Fruit fly (Drosophila melanogaster): Measurements from ENCODE around the gene CG7715.

DNA sequence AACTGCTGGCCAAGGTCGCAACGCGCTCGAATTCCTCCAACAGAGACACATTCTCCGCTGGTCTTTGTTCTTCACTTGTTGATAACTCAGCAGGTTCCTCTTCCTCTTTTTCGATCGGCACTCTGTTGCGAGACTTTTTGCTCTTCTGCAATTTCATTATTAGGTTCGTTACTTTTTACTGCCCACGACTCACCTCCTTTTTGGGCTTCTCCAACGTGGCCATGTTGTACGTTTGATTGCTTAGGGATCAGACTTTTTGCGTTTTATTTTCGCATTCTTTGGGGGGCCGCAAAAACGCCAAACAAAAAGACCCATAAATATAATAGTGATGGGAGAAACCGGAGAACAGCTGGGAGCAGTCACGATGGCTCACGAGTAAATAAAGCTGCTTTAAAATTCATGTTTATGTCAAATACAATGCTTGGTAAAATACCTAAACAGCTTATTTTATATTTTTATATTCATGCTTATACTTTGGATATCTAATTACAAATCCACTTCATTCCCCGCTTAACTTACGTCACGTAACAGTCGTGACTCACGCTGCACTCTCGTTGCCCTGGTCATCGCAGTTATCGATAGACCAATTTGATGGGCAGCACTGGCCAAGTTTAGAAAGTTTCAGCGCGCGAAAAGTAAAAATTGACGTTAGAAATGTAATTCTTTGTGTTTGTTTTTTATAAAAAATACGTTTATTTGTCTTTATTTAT is 30.4 kb upstream of the CG7715 start, which contains the start of gene Epg5:
- TF ChIP-seq foxo (GFP tag; optimal IDR thresholded peaks at IDR 0.05) (no peak), sv (GFP tag; optimal IDR thresholded peaks at IDR 0.05) (peak; percentile 77), dsf (GFP tag; optimal IDR thresholded peaks at IDR 0.05; ENCODE audit: borderline replicate concordance) (peak; percentile 50), fru (GFP tag; optimal IDR thresholded peaks at IDR 0.05) (no peak), lola (GFP tag; optimal IDR thresholded peaks at IDR 0.05) (no peak), psq (GFP tag; optimal IDR thresholded peaks at IDR 0.05) (no peak), Myc (optimal IDR thresholded peaks at IDR 0.05) (no peak), tai (GFP tag; optimal IDR thresholded peaks at IDR 0.05) (no peak)

Data from whole organism, wandering third instar larva.